Worm (Caenorhabditis elegans): ENCODE measurements around the gene mrps-25.

Gene mrps-25

ce11 chrIV:1093870-1094564 is 37.3 kb downstream of the mrps-25 start, which contains the start of the genes cct-8 and Y55F3AR.2 (continued):
- peak; percentile 97 for TF ChIP-seq lin-39 (tag; optimal IDR thresholded peaks at IDR 0.05)
- peak; percentile 92 for TF ChIP-seq egl-5 (tag; optimal IDR thresholded peaks at IDR 0.05)
- peak; percentile 98 for TF ChIP-seq fkh-10 (GFP tag; optimal IDR thresholded peaks at IDR 0.05)
- no peak for TF ChIP-seq nhr-237 (tag; optimal IDR thresholded peaks at IDR 0.05)
- TF ChIP-seq ceh-9 (tag; optimal IDR thresholded peaks at IDR 0.05): no peak
- TF ChIP-seq daf-12 (tag; optimal IDR thresholded peaks at IDR 0.05): no peak

ce11 chrIV:1096154-1096553 is 39.5 kb downstream of the mrps-25 start:
- TF ChIP-seq fos-1 (tag; optimal IDR thresholded peaks at IDR 0.05) (no peak), egl-27 (tag; optimal IDR thresholded peaks at IDR 0.05) (no peak), ztf-11 (tag; optimal IDR thresholded peaks at IDR 0.05) (no peak), elt-1 (tag; optimal IDR thresholded peaks at IDR 0.05) (no peak), ceh-28 (tag; optimal IDR thresholded peaks at IDR 0.05) (no peak), daf-12 (tag; optimal IDR thresholded peaks at IDR 0.05) (no peak), nhr-25 (tag; optimal IDR thresholded peaks at IDR 0.05) (no peak), mml-1 (tag; optimal IDR thresholded peaks at IDR 0.05) (no peak), pha-4 (tag; optimal IDR thresholded peaks at IDR 0.05) (no peak), nhr-23 (tag; optimal IDR thresholded peaks at IDR 0.05) (no peak)

ce11 chrIV:1097153-1097552 is 40.5 kb downstream of the mrps-25 start, which contains the start of gene cox-18:
Gene cox-18, plus strand, starts transcription at chrIV:1097453.
- TF ChIP-seq R02D3.7 (tag; optimal IDR thresholded peaks at IDR 0.05) (no peak), jun-1 (tag; optimal IDR thresholded peaks at IDR 0.05) (no peak), nhr-28 (tag; optimal IDR thresholded peaks at IDR 0.05) (no peak), snpc-4 (tag; optimal IDR thresholded peaks at IDR 0.05) (no peak), ama-1 (optimal IDR thresholded peaks at IDR 0.05) (no peak), nhr-77 (tag; optimal IDR thresholded peaks at IDR 0.05) (no peak), ceh-16 (tag; optimal IDR thresholded peaks at IDR 0.05) (no peak), ceh-82 (tag; optimal IDR thresholded peaks at IDR 0.05) (no peak), daf-12 (tag; optimal IDR thresholded peaks at IDR 0.05) (no peak), hmg-11 (tag; optimal IDR thresholded peaks at IDR 0.05) (no peak), sea-2 (GFP tag; optimal IDR thresholded peaks at IDR 0.05) (no peak)

- no peak for TF ChIP-seq nhr-23 (tag; optimal IDR thresholded peaks at IDR 0.05)
- TF ChIP-seq jun-1 (tag; optimal IDR thresholded peaks at IDR 0.05): no peak
- TF ChIP-seq ceh-9 (tag; optimal IDR thresholded peaks at IDR 0.05): no peak
- no peak for TF ChIP-seq ceh-16 (tag; optimal IDR thresholded peaks at IDR 0.05)
- no peak for TF ChIP-seq nhr-12 (tag; optimal IDR thresholded peaks at IDR 0.05)
- TF ChIP-seq ztf-4 (tag; optimal IDR thresholded peaks at IDR 0.05): no peak
These were observed 47.8 kb downstream of the mrps-25 start, which contains the start of the genes C44B12.9 and C44B12.3 for ce11 chrIV:1104518-1104917. Gene C44B12.9, minus strand, starts transcription at chrIV:1104618. Gene C44B12.3, plus strand, starts transcription at chrIV:1104766.

- TF ChIP-seq elt-2 (tag; optimal IDR thresholded peaks at IDR 0.05) (no peak), fkh-2 (tag; optimal IDR thresholded peaks at IDR 0.05) (peak; percentile 42)
These were observed 48.4 kb downstream of the mrps-25 start for ce11 chrIV:1105104-1105503.

ce11 chrIV:1105999-1106398 is 49.3 kb downstream of the mrps-25 start:
- TF ChIP-seq elt-2 (tag; optimal IDR thresholded peaks at IDR 0.05) (no peak), nhr-12 (tag; optimal IDR thresholded peaks at IDR 0.05) (no peak), nfya-1 (tag; optimal IDR thresholded peaks at IDR 0.05; ENCODE audit: insufficient read depth) (no peak), fkh-2 (tag; optimal IDR thresholded peaks at IDR 0.05) (no peak), ZK546.5 (tag; optimal IDR thresholded peaks at IDR 0.05) (no peak), mml-1 (tag; optimal IDR thresholded peaks at IDR 0.05) (no peak), lin-39 (tag; optimal IDR thresholded peaks at IDR 0.05) (no peak), pqm-1 (tag; optimal IDR thresholded peaks at IDR 0.05) (no peak), elt-3 (tag; optimal IDR thresholded peaks at IDR 0.05) (no peak), snpc-4 (tag; optimal IDR thresholded peaks at IDR 0.05) (no peak), pha-4 (tag; optimal IDR thresholded peaks at IDR 0.05) (no peak), nhr-11 (tag; optimal IDR thresholded peaks at IDR 0.05) (no peak), nhr-28 (tag; optimal IDR thresholded peaks at IDR 0.05) (no peak), elt-1 (tag; optimal IDR thresholded peaks at IDR 0.05) (no peak), nhr-43 (tag; optimal IDR thresholded peaks at IDR 0.05; ENCODE audit: poor library complexity, severe bottlenecking) (no peak), egl-5 (tag; optimal IDR thresholded peaks at IDR 0.05) (no peak), ceh-16 (tag; optimal IDR thresholded peaks at IDR 0.05) (no peak), ceh-82 (tag; optimal IDR thresholded peaks at IDR 0.05) (no peak), ztf-4 (tag; optimal IDR thresholded peaks at IDR 0.05) (no peak)

All from whole organism, L3 larva.